Worm (Caenorhabditis elegans): ENCODE data around the gene R11G11.16.

Gene R11G11.16

DNA sequence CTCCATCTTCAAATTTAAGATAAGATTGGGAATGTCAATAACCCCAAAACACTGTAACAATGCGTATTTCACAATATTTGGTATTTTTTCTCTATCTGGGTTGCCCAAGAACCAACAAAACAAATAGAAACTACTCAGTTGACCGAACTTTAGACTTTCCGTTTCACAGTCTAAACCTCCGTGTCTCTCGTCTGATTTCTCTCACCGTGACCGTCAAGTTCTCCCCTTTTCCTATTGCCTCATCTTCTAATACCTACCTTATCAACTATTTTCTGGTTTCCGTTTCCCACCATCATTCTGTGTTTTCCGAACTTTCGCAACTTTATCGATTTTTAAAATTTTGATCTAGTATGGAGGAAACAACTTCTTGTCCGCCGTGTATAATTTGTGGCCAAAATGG is 30.7 kb downstream of the R11G11.16 start, which contains the start of gene nhr-131:
Gene nhr-131, plus strand, starts transcription at position 87 of the 400 bp plus-strand sequence.
- TF ChIP-seq nhr-12 (tag; optimal IDR thresholded peaks at IDR 0.05): no peak
- TF ChIP-seq gmeb-1 (tag; optimal IDR thresholded peaks at IDR 0.05): peak; percentile 20
- TF ChIP-seq sma-9 (GFP tag; optimal IDR thresholded peaks at IDR 0.05): peak; percentile 73
- no peak for TF ChIP-seq sma-9 (tag; optimal IDR thresholded peaks at IDR 0.05)
- TF ChIP-seq nhr-23 (tag; optimal IDR thresholded peaks at IDR 0.05): no peak
- TF ChIP-seq unc-55 (GFP tag; optimal IDR thresholded peaks at IDR 0.05): no peak
- no peak for TF ChIP-seq elt-1 (tag; optimal IDR thresholded peaks at IDR 0.05)
- TF ChIP-seq lin-39 (tag; optimal IDR thresholded peaks at IDR 0.05): no peak
- no peak for TF ChIP-seq sem-4 (tag; optimal IDR thresholded peaks at IDR 0.05)
- TF ChIP-seq crh-2 (tag; optimal IDR thresholded peaks at IDR 0.05): peak; percentile 27
- TF ChIP-seq ceh-16 (tag; optimal IDR thresholded peaks at IDR 0.05): no peak
- no peak for TF ChIP-seq ztf-4 (tag; optimal IDR thresholded peaks at IDR 0.05)
- TF ChIP-seq dmd-4 (tag; optimal IDR thresholded peaks at IDR 0.05): no peak
- no peak for TF ChIP-seq lin-13 (GFP tag; optimal IDR thresholded peaks at IDR 0.05)
- TF ChIP-seq mdl-1 (tag; optimal IDR thresholded peaks at IDR 0.05): no peak
- no peak for TF ChIP-seq blmp-1 (tag; optimal IDR thresholded peaks at IDR 0.05; ENCODE audit: insufficient read depth)
- no peak for TF ChIP-seq nhr-10 (tag; optimal IDR thresholded peaks at IDR 0.05)
- no peak for TF ChIP-seq mab-5 (tag; optimal IDR thresholded peaks at IDR 0.05)
- no peak for TF ChIP-seq nhr-6 (tag; optimal IDR thresholded peaks at IDR 0.05)
- TF ChIP-seq nhr-129 (tag; optimal IDR thresholded peaks at IDR 0.05): peak; percentile 48
- TF ChIP-seq fos-1 (tag; optimal IDR thresholded peaks at IDR 0.05): peak; percentile 72
- TF ChIP-seq F13H6.1 (tag; optimal IDR thresholded peaks at IDR 0.05): no peak
- no peak for TF ChIP-seq ama-1 (optimal IDR thresholded peaks at IDR 0.05)

DNA sequence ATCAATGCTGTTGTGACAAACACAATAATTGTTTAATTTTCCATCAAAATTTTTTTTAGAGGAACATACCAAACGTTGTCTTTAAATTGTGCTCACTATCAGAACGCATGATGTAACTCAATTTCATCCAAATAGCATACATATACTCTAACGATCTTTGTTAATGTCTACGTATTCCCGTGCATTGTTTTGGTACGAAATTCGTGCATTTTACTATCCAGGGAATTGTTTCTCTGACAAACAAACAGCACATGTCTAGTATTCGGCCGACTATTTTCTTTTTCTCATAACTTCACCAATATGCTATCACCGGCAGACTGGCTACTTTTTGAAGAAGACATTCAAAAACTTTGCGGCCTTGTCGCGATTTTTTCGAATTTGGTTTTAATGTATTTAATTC is 33.5 kb downstream of the R11G11.16 start, which contains the start of gene str-196:
Gene str-196, plus strand, starts transcription at position 301 of the 400 bp plus-strand sequence.
- no peak for TF ChIP-seq unc-39 (tag; optimal IDR thresholded peaks at IDR 0.05)
- no peak for TF ChIP-seq fos-1 (tag; optimal IDR thresholded peaks at IDR 0.05)
- TF ChIP-seq lin-39 (tag; optimal IDR thresholded peaks at IDR 0.05): no peak
- no peak for TF ChIP-seq lin-11 (tag; optimal IDR thresholded peaks at IDR 0.05)
- TF ChIP-seq Y55F3AM.14 (GFP tag; optimal IDR thresholded peaks at IDR 0.05): no peak
- TF ChIP-seq nhr-23 (tag; optimal IDR thresholded peaks at IDR 0.05): no peak
- no peak for TF ChIP-seq peb-1 (tag; optimal IDR thresholded peaks at IDR 0.05)
- TF ChIP-seq nhr-129 (tag; optimal IDR thresholded peaks at IDR 0.05): no peak
- no peak for TF ChIP-seq ZK546.5 (tag; optimal IDR thresholded peaks at IDR 0.05)
- TF ChIP-seq skn-1 (tag; optimal IDR thresholded peaks at IDR 0.05): no peak
- no peak for TF ChIP-seq dmd-4 (tag; optimal IDR thresholded peaks at IDR 0.05)
- TF ChIP-seq ztf-4 (tag; optimal IDR thresholded peaks at IDR 0.05): no peak
- TF ChIP-seq nhr-10 (tag; optimal IDR thresholded peaks at IDR 0.05): no peak

DNA sequence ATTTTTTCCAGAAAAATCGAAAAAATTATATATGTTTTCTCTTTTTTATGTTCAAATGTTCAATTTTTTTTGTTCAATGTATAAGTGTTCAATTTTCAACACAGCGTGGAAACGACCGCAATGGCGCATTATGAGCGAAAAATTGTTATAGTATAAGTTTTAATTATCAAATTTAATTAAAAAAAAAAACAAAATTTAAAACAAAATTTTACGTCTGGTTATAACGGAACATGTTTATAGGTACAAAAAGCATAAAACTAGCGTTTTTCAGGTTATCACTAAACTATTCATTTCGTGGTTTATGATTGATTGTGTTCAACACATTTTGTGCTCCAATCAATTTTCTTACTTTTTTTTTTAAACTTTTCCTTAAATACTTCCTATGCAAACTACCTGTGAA is 35.6 kb downstream of the R11G11.16 start, which contains the start of gene nhr-106:
Gene nhr-106, plus strand, starts transcription at position 301 of the 400 bp plus-strand sequence.
- no peak for TF ChIP-seq mbf-1 (tag; optimal IDR thresholded peaks at IDR 0.05)
- TF ChIP-seq fos-1 (tag; optimal IDR thresholded peaks at IDR 0.05): peak; percentile 41
- no peak for TF ChIP-seq blmp-1 (tag; optimal IDR thresholded peaks at IDR 0.05; ENCODE audit: insufficient read depth)
- no peak for TF ChIP-seq C34F6.9 (tag; optimal IDR thresholded peaks at IDR 0.05)
- no peak for TF ChIP-seq lsy-2 (tag; optimal IDR thresholded peaks at IDR 0.05)
- no peak for TF ChIP-seq nhr-237 (tag; optimal IDR thresholded peaks at IDR 0.05)

DNA sequence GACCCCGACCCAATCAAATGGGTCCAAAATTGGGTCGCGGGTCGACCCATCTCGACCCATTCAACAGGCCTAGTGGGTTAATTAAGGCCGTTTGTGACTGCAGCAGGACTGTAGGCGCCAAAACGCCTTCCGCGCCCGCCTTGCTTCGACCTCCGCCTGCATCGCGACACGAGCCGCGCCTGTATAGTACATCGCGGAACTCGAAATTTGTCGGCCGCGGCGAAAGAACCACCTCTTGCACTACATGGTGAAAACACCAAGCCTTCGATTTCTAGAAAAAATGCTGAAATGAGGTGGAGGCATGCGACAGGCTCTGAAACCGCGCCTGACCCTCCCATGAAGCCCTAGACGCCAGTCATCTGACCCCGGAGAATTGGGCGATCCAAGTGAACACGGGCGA is 37.0 kb downstream of the R11G11.16 start:
- TF ChIP-seq nhr-21 (tag; optimal IDR thresholded peaks at IDR 0.05): no peak
- no peak for TF ChIP-seq nhr-77 (tag; optimal IDR thresholded peaks at IDR 0.05)
- no peak for TF ChIP-seq C34F6.9 (tag; optimal IDR thresholded peaks at IDR 0.05)
- no peak for TF ChIP-seq R02D3.7 (tag; optimal IDR thresholded peaks at IDR 0.05)
- no peak for TF ChIP-seq ama-1 (optimal IDR thresholded peaks at IDR 0.05)

DNA sequence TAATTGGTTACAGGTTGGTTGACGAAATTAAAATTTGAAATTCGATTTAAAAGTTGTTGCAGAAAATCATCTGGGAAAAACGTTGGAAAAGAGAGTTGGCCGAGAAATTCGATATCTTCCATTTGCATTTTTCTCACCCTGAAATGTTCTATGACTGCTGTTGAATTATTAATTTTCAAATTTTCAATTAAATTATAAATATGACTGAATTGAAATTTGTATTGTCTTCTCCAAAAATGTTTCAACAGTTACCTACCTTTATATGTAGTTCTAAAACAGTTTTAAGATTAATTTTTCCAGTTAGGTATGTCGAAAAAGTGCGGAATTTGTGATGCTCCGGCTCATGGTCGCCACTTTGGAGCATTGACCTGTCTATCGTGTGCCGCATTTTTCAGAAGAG is 38.3 kb downstream of the R11G11.16 start, which contains the start of gene nhr-211:
Gene nhr-211, plus strand, starts transcription at position 301 of the 400 bp plus-strand sequence.
- no peak for TF ChIP-seq ama-1 (optimal IDR thresholded peaks at IDR 0.05)
- no peak for TF ChIP-seq C34F6.9 (tag; optimal IDR thresholded peaks at IDR 0.05)
- TF ChIP-seq nhr-6 (tag; optimal IDR thresholded peaks at IDR 0.05): no peak
- no peak for TF ChIP-seq nhr-10 (tag; optimal IDR thresholded peaks at IDR 0.05)
- no peak for TF ChIP-seq unc-39 (tag; optimal IDR thresholded peaks at IDR 0.05)
- TF ChIP-seq ztf-11 (tag; optimal IDR thresholded peaks at IDR 0.05): no peak
- TF ChIP-seq ZK546.5 (tag; optimal IDR thresholded peaks at IDR 0.05): no peak

All from whole organism, L2 larva.